Worm (Caenorhabditis elegans) whole organism, L3 larva: ENCODE results near the gene npr-18.

Experiments used
- ceh-28 ChIP-seq: fragments of 150-350 bp; optimal IDR thresholded peaks from 2 replicates; lab custom pipeline; 2014; ENCODE audit warnings: missing biosample characterization, missing genetic modification reagents, missing genetic modification characterization
- ceh-82 ChIP-seq: fragments of 150-350 bp; optimal IDR thresholded peaks from 2 replicates; lab custom pipeline; 2014; ENCODE audit warnings: missing biosample characterization, missing genetic modification characterization
- lsy-12 ChIP-seq: sonication (generic microtip); optimal IDR thresholded peaks from 2 replicates; lab custom pipeline; 2016; ENCODE audit warnings: mild to moderate bottlenecking, missing genetic modification characterization, missing compliant biosample characterization
- nfya-1 ChIP-seq: sonication (generic microtip); optimal IDR thresholded peaks from 2 replicates; lab custom pipeline; 2017; ENCODE audit warnings: missing genetic modification characterization, mild to moderate bottlenecking, missing compliant biosample characterization, antibody characterized with exemption, moderate library complexity; ENCODE audit not compliant: insufficient read depth
- nhr-11 ChIP-seq: fragments of 150-350 bp; optimal IDR thresholded peaks from 2 replicates; lab custom pipeline; 2014; ENCODE audit warnings: missing biosample characterization, missing genetic modification characterization
- nhr-12 ChIP-seq: fragments of 150-350 bp; optimal IDR thresholded peaks from 2 replicates; lab custom pipeline; 2014; ENCODE audit warnings: missing biosample characterization, missing genetic modification characterization
- nhr-43 ChIP-seq: sonication (generic microtip); optimal IDR thresholded peaks from 2 replicates; lab custom pipeline; 2016; ENCODE audit warnings: mild to moderate bottlenecking, missing genetic modification characterization, missing compliant biosample characterization; ENCODE audit not compliant: poor library complexity, severe bottlenecking
- pqm-1 ChIP-seq: fragments of 150-350 bp; optimal IDR thresholded peaks from 2 replicates; lab custom pipeline; 2017; ENCODE audit warnings: missing biosample characterization, missing genetic modification characterization, inconsistent platforms
- zag-1 ChIP-seq: fragments of 150-350 bp; optimal IDR thresholded peaks from 2 replicates; lab custom pipeline; 2014; ENCODE audit warnings: missing biosample characterization, missing genetic modification characterization
- ztf-11 ChIP-seq: fragments of 150-350 bp; optimal IDR thresholded peaks from 2 replicates; lab custom pipeline; 2014; ENCODE audit warnings: missing biosample characterization, missing genetic modification characterization

DNA sequence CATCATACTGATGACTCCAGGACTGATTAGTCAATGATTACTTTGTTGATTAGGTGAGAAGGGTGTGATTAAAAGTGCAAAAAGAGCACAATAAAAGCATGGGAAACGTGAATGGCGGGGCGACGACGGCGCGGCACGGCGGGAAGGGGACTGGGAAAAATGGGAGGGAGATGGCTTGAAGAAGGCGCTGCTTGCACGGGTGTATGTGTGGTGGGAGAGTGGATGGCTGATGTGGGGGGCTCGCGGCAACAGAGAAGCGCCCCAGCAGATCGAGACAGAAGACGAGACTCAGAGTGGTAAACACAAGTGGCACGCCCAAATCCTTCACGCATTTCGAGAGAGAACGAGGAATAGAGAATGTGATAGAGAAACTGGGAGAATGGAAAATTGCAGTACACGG, 47.2 kb downstream of the npr-18 start, which contains the start of gene F15G9.5:
- TF ChIP-seq nhr-11 (tag; lab: Kevin White, UChicago) (no peak), lsy-12 (tag; lab: Kevin White, UChicago) (no peak), ceh-82 (tag; lab: Kevin White, UChicago) (no peak), ztf-11 (tag; lab: Kevin White, UChicago) (no peak), zag-1 (tag; lab: Kevin White, UChicago) (no peak), pqm-1 (tag; lab: Kevin White, UChicago) (no peak), nhr-12 (no peak), nhr-43 (tag; lab: Kevin White, UChicago) (no peak), ceh-28 (tag; lab: Kevin White, UChicago) (no peak), nfya-1 (tag; lab: Kevin White, UChicago) (peak; percentile 62)
